Fruit fly (Drosophila melanogaster): ENCODE data around the gene ZC3H3.
A peak's percentile ranks its signal among the peaks of the same experiment; 100 is the strongest.

ZC3H3 gene

dm6 chr3L:8459615-8460004, 50.0 kb downstream of the ZC3H3 start (continued):
- TF ChIP-seq jigr1 (GFP tag; IDR thresholded peaks at IDR 0.05): no peak

- TF ChIP-seq CG16815 (GFP tag; optimal IDR thresholded peaks at IDR 0.05) (no peak), Spps (tag; optimal IDR thresholded peaks at IDR 0.05) (peak; percentile 4), E2f2 (GFP tag; IDR thresholded peaks at IDR 0.05) (0 out of 2 replicates have a peak, but pooled peaks have one; percentile 7), CG9437 (GFP tag; optimal IDR thresholded peaks at IDR 0.05) (no peak), nom (GFP tag; optimal IDR thresholded peaks at IDR 0.05) (no peak), Rx (GFP tag; IDR thresholded peaks at IDR 0.05) (no peak), Chrac-16 (GFP tag; optimal IDR thresholded peaks at IDR 0.05) (no peak), CG18011 (GFP tag; optimal IDR thresholded peaks at IDR 0.05) (no peak), Neu2 (GFP tag; optimal IDR thresholded peaks at IDR 0.05; ENCODE audit: borderline replicate concordance) (no peak), gfzf (GFP tag; optimal IDR thresholded peaks at IDR 0.05) (no peak), lab (GFP tag; optimal IDR thresholded peaks at IDR 0.05) (no peak), Mrtf (GFP tag; IDR thresholded peaks at IDR 0.05) (no peak), Bgb (GFP tag; IDR thresholded peaks at IDR 0.05; ENCODE audit: partially characterized antibody) (no peak), Sin3A (optimal IDR thresholded peaks at IDR 0.05) (no peak), cato (GFP tag; optimal IDR thresholded peaks at IDR 0.05; ENCODE audit: borderline replicate concordance) (no peak), CG3847 (GFP tag; IDR thresholded peaks at IDR 0.05) (no peak), Lhr (GFP tag; optimal IDR thresholded peaks at IDR 0.05) (no peak), lov (optimal IDR thresholded peaks at IDR 0.05) (no peak), lov (GFP tag; IDR thresholded peaks at IDR 0.05) (no peak), NK7.1 (GFP tag; optimal IDR thresholded peaks at IDR 0.05) (no peak), rib (GFP tag; IDR thresholded peaks at IDR 0.05) (no peak), ind (GFP tag; optimal IDR thresholded peaks at IDR 0.05) (no peak), cg (GFP tag; optimal IDR thresholded peaks at IDR 0.05) (peak; percentile 73), CG10147 (GFP tag; optimal IDR thresholded peaks at IDR 0.05) (peak; percentile 4), lilli (GFP tag; optimal IDR thresholded peaks at IDR 0.05) (peak; percentile 17), Atf-2 (GFP tag; optimal IDR thresholded peaks at IDR 0.05) (no peak), CG7963 (GFP tag; IDR thresholded peaks at IDR 0.05; ENCODE audit: partially characterized antibody) (no peak), z (GFP tag; IDR thresholded peaks at IDR 0.05) (peak; percentile 93), zen (tag; optimal IDR thresholded peaks at IDR 0.05) (no peak), Scr (GFP tag; IDR thresholded peaks at IDR 0.05; ENCODE audit: partially characterized antibody) (0 out of 2 replicates have a peak, but pooled peaks have one; percentile 14), pum (GFP tag; optimal IDR thresholded peaks at IDR 0.05) (no peak), unc-4 (GFP tag; IDR thresholded peaks at IDR 0.05; ENCODE audit: partially characterized antibody) (no peak), ken (GFP tag; IDR thresholded peaks at IDR 0.05) (no peak), Aef1 (GFP tag; IDR thresholded peaks at IDR 0.05) (no peak), CG13296 (GFP tag; optimal IDR thresholded peaks at IDR 0.05) (no peak), Oaz (GFP tag; IDR thresholded peaks at IDR 0.05) (no peak), abd-A (tag; optimal IDR thresholded peaks at IDR 0.05) (peak; percentile 92), CG12391 (tag; optimal IDR thresholded peaks at IDR 0.05) (peak; percentile 30), CG3163 (GFP tag; optimal IDR thresholded peaks at IDR 0.05) (no peak), CG3995 (GFP tag; optimal IDR thresholded peaks at IDR 0.05) (no peak), HLHmδ (GFP tag; optimal IDR thresholded peaks at IDR 0.05) (peak; percentile 19), Dek (tag; optimal IDR thresholded peaks at IDR 0.05) (no peak), trem (tag; optimal IDR thresholded peaks at IDR 0.05) (no peak), Hr39 (optimal IDR thresholded peaks at IDR 0.05) (no peak), CG16863 (GFP tag; optimal IDR thresholded peaks at IDR 0.05) (no peak), CG17612 (GFP tag; IDR thresholded peaks at IDR 0.05) (no peak), sd (tag; optimal IDR thresholded peaks at IDR 0.05) (no peak)
Observed at dm6 chr3L:8458767-8459614, 50.6 kb downstream of the ZC3H3 start.
